Fruit fly (Drosophila melanogaster) whole organism, embryonic: ENCODE results near the gene Or9a.
A peak's percentile ranks its signal among the peaks of the same experiment; 100 is the strongest.

Experiments used
- Atf-2 ChIP-seq: fragments of 200-800 bp; sonication (Bioruptor generic); optimal IDR thresholded peaks from 2 replicates; lab custom pipeline; 2016; ENCODE audit warnings: missing biosample characterization, missing genetic modification characterization
- CG10267 ChIP-seq: fragments of 200-800 bp; sonication (Bioruptor generic); optimal IDR thresholded peaks from 2 replicates; lab custom pipeline; 2018; ENCODE audit warnings: missing biosample characterization, mild to moderate bottlenecking, missing genetic modification characterization, moderate library complexity
- CG11560 ChIP-seq: fragments of 200-800 bp; sonication (Bioruptor generic); IDR thresholded peaks from 3 replicates; pipeline ENCODE4 v1.3.6; 2022; ENCODE audit warnings: missing biosample characterization, missing genetic modification characterization
- CG1233 ChIP-seq: fragments of 200-800 bp; sonication (Bioruptor generic); optimal IDR thresholded peaks from 4 replicates; lab custom pipeline; 2018; ENCODE audit warnings: missing biosample characterization, mild to moderate bottlenecking, missing genetic modification characterization
- CG12769 ChIP-seq: fragments of 200-800 bp; sonication (Bioruptor generic); optimal IDR thresholded peaks from 2 replicates; lab custom pipeline; 2019; ENCODE audit warnings: missing biosample characterization, mild to moderate bottlenecking, missing genetic modification characterization, moderate library complexity
- CG13296 ChIP-seq: fragments of 200-800 bp; sonication (Bioruptor generic); optimal IDR thresholded peaks from 3 replicates; lab custom pipeline; 2018; ENCODE audit warnings: missing biosample characterization, mild to moderate bottlenecking, missing genetic modification characterization
- CG15479 ChIP-seq: fragments of 200-800 bp; sonication (Bioruptor generic); optimal IDR thresholded peaks from 3 replicates; lab custom pipeline; 2019; ENCODE audit warnings: missing biosample characterization, mild to moderate bottlenecking, missing genetic modification characterization, moderate library complexity
- CG15514 ChIP-seq: fragments of 200-800 bp; sonication (Bioruptor generic); optimal IDR thresholded peaks from 3 replicates; lab custom pipeline; 2017; ENCODE audit warnings: missing biosample characterization, missing genetic modification characterization, mild to moderate bottlenecking, moderate library complexity, missing genetic modification reagents
- CG17385 ChIP-seq: fragments of 200-800 bp; sonication (Bioruptor generic); optimal IDR thresholded peaks from 3 replicates; lab custom pipeline; 2018; ENCODE audit warnings: missing biosample characterization, mild to moderate bottlenecking, missing genetic modification characterization
- CG17612 ChIP-seq: fragments of 200-800 bp; sonication (Bioruptor generic); IDR thresholded peaks from 2 replicates; pipeline ENCODE4 v1.3.6; 2022; ENCODE audit warnings: missing biosample characterization, missing genetic modification characterization
- CG1832 ChIP-seq: fragments of 200-800 bp; sonication (Bioruptor generic); optimal IDR thresholded peaks from 2 replicates; lab custom pipeline; 2017; ENCODE audit warnings: missing biosample characterization, mild to moderate bottlenecking, missing genetic modification characterization, inconsistent platforms
- CG18476 ChIP-seq: fragments of 200-800 bp; sonication (Bioruptor generic); optimal IDR thresholded peaks from 2 replicates; lab custom pipeline; 2016; ENCODE audit warnings: missing biosample characterization, mild to moderate bottlenecking, missing genetic modification characterization
- CG18764 ChIP-seq: fragments of 200-800 bp; sonication (Bioruptor generic); optimal IDR thresholded peaks from 3 replicates; lab custom pipeline; 2016; ENCODE audit warnings: missing biosample characterization, missing genetic modification characterization
- CG2116 ChIP-seq: fragments of 200-800 bp; sonication (Bioruptor generic); optimal IDR thresholded peaks from 3 replicates; lab custom pipeline; 2018; ENCODE audit warnings: missing biosample characterization, mild to moderate bottlenecking, missing genetic modification characterization
- CG31224 ChIP-seq: fragments of 200-800 bp; sonication (Bioruptor generic); IDR thresholded peaks from 2 replicates; pipeline ENCODE4 v1.3.6; 2022; ENCODE audit warnings: missing biosample characterization, missing genetic modification characterization
- CG32767 ChIP-seq: fragments of 200-800 bp; sonication (Bioruptor generic); IDR thresholded peaks from 2 replicates; pipeline ENCODE4 v1.3.6; 2022; ENCODE audit warnings: missing biosample characterization, missing genetic modification characterization
- CG4360 ChIP-seq: fragments of 200-800 bp; sonication (Bioruptor generic); IDR thresholded peaks from 2 replicates; pipeline ENCODE4 v1.3.6; 2022; ENCODE audit warnings: missing biosample characterization, missing genetic modification characterization
- CG4404 ChIP-seq: fragments of 200-800 bp; sonication (Bioruptor generic); IDR thresholded peaks from 2 replicates; pipeline ENCODE4 v1.3.6; 2022; ENCODE audit warnings: missing biosample characterization, missing genetic modification characterization
- CG6689 ChIP-seq: fragments of 200-800 bp; sonication (Bioruptor generic); IDR thresholded peaks from 2 replicates; pipeline ENCODE4 v1.3.6; 2022; ENCODE audit warnings: missing biosample characterization, missing genetic modification characterization
- CG8281 ChIP-seq: fragments of 200-800 bp; sonication (Bioruptor generic); optimal IDR thresholded peaks from 2 replicates; lab custom pipeline; 2018; ENCODE audit warnings: missing biosample characterization, mild to moderate bottlenecking, missing genetic modification characterization, moderate library complexity
- CG8290 ChIP-seq, 3 experiments: fragments of 200-800 bp; sonication (Bioruptor generic); optimal IDR thresholded peaks; 2 replicates each; lab custom pipeline; 2016 to 2019; ENCODE audit warnings: missing biosample characterization in 3 of 3, missing genetic modification characterization in 3 of 3, mild to moderate bottlenecking in 2 of 3, moderate library complexity in 1 of 3
- CG9817 ChIP-seq: fragments of 200-800 bp; sonication (Bioruptor generic); optimal IDR thresholded peaks from 2 replicates; lab custom pipeline; 2018; ENCODE audit warnings: missing biosample characterization, mild to moderate bottlenecking, missing genetic modification characterization, moderate library complexity
- D19A ChIP-seq: fragments of 200-800 bp; optimal IDR thresholded peaks from 3 replicates; lab custom pipeline; 2019; ENCODE audit warnings: missing biosample characterization, mild to moderate bottlenecking, missing genetic modification characterization, moderate library complexity
- D19B ChIP-seq: fragments of 200-800 bp; sonication (Bioruptor generic); optimal IDR thresholded peaks from 2 replicates; lab custom pipeline; 2017; ENCODE audit warnings: missing biosample characterization, mild to moderate bottlenecking, missing genetic modification characterization
- Dad ChIP-seq: fragments of 200-800 bp; sonication (Bioruptor generic); optimal IDR thresholded peaks from 3 replicates; lab custom pipeline; 2016; ENCODE audit warnings: missing biosample characterization, missing genetic modification characterization
- Dbx ChIP-seq: fragments of 200-800 bp; sonication (Bioruptor generic); IDR thresholded peaks from 3 replicates; pipeline ENCODE4 v1.3.6; 2022; ENCODE audit warnings: missing biosample characterization, missing genetic modification characterization
- Drgx ChIP-seq: fragments of 200-800 bp; sonication (Bioruptor generic); IDR thresholded peaks from 2 replicates; pipeline ENCODE4 v1.3.6; 2022; ENCODE audit warnings: missing biosample characterization, missing genetic modification characterization
- HLH3B ChIP-seq: fragments of 200-800 bp; sonication (Bioruptor generic); IDR thresholded peaks from 2 replicates; pipeline ENCODE4 v1.3.6; 2022; ENCODE audit warnings: missing biosample characterization, missing genetic modification characterization
- Hmx ChIP-seq: fragments of 200-800 bp; sonication (Bioruptor generic); optimal IDR thresholded peaks from 2 replicates; lab custom pipeline; 2016; ENCODE audit warnings: missing biosample characterization, missing genetic modification characterization
- Hsf ChIP-seq: fragments of 200-800 bp; sonication (Bioruptor generic); optimal IDR thresholded peaks from 3 replicates; lab custom pipeline; 2016; ENCODE audit warnings: missing biosample characterization, missing genetic modification characterization
- Jarid2 ChIP-seq: fragments of 200-800 bp; sonication (Bioruptor generic); optimal IDR thresholded peaks from 3 replicates; lab custom pipeline; 2017; ENCODE audit warnings: mild to moderate bottlenecking, missing biosample characterization, missing genetic modification reagents, missing genetic modification characterization
- Med ChIP-seq: fragments of 200-800 bp; sonication (Bioruptor generic); peaks from one replicate; lab custom pipeline; 2016; ENCODE audit warnings: missing biosample characterization, missing genetic modification characterization, mild to moderate bottlenecking, inconsistent platforms, moderate library complexity
- Meics ChIP-seq: fragments of 200-800 bp; sonication (Bioruptor generic); optimal IDR thresholded peaks from 2 replicates; lab custom pipeline; 2017; ENCODE audit warnings: missing biosample characterization, mild to moderate bottlenecking, missing genetic modification characterization
- ash1 ChIP-seq: fragments of 200-800 bp; sonication (Bioruptor generic); optimal IDR thresholded peaks from 2 replicates; lab custom pipeline; 2018; ENCODE audit warnings: missing biosample characterization, mild to moderate bottlenecking, missing genetic modification characterization
- az2 ChIP-seq: fragments of 200-800 bp; sonication (Bioruptor generic); optimal IDR thresholded peaks from 3 replicates; lab custom pipeline; 2016; ENCODE audit warnings: missing biosample characterization, missing genetic modification characterization
- cad ChIP-seq: fragments of >200 bp; optimal IDR thresholded peaks from 2 replicates; lab custom pipeline; 2017; ENCODE audit warnings: missing biosample characterization, missing genetic modification characterization
- chinmo ChIP-seq: fragments of 200-800 bp; sonication (Bioruptor generic); IDR thresholded peaks from 4 replicates; pipeline ENCODE4 v1.3.6; 2022; ENCODE audit warnings: missing biosample characterization, missing genetic modification characterization; ENCODE audit not compliant: partially characterized antibody
- croc ChIP-seq: fragments of 200-800 bp; sonication (Bioruptor generic); conservative IDR thresholded peaks from 3 replicates; pipeline ENCODE4 v1.3.6; 2022; ENCODE audit warnings: missing biosample characterization, missing genetic modification characterization
- dysf ChIP-seq: fragments of 200-800 bp; sonication (Bioruptor generic); IDR thresholded peaks from 3 replicates; pipeline ENCODE4 v1.3.6; 2022; ENCODE audit warnings: missing biosample characterization, missing genetic modification characterization
- emc ChIP-seq: fragments of 200-800 bp; sonication (Bioruptor generic); optimal IDR thresholded peaks from 2 replicates; lab custom pipeline; 2016; ENCODE audit warnings: missing biosample characterization, missing genetic modification characterization
- eyg ChIP-seq: fragments of 200-800 bp; sonication (Bioruptor generic); optimal IDR thresholded peaks from 3 replicates; lab custom pipeline; 2016; ENCODE audit warnings: missing biosample characterization, missing genetic modification characterization
- fd64A ChIP-seq: fragments of 200-800 bp; sonication (Bioruptor generic); optimal IDR thresholded peaks from 3 replicates; lab custom pipeline; 2018; ENCODE audit warnings: missing biosample characterization, mild to moderate bottlenecking, missing genetic modification characterization
- fd96Cb ChIP-seq: fragments of 200-800 bp; sonication (Bioruptor generic); optimal IDR thresholded peaks from 2 replicates; lab custom pipeline; 2018; ENCODE audit warnings: missing biosample characterization, mild to moderate bottlenecking, missing genetic modification characterization, moderate library complexity
- hkb ChIP-seq, 2 experiments: fragments of 200-800 bp in 1 of 2; fragments of >200 bp in 1 of 2; sonication (Bioruptor generic) in 1 of 2; IDR thresholded peaks in 1 of 2; optimal IDR thresholded peaks in 1 of 2; 2 replicates each; pipeline versions ENCODE4 v1.3.6 to Lab custom; 2017 to 2022; ENCODE audit warnings: missing biosample characterization in 1 of 2, missing genetic modification characterization in 1 of 2
- lilli ChIP-seq: fragments of 200-800 bp; sonication (Bioruptor generic); optimal IDR thresholded peaks from 3 replicates; lab custom pipeline; 2016; ENCODE audit warnings: missing biosample characterization, missing genetic modification characterization
- ranshi ChIP-seq: fragments of 200-800 bp; sonication (Bioruptor generic); IDR thresholded peaks from 2 replicates; pipeline ENCODE4 v1.3.6; 2022; ENCODE audit warnings: missing biosample characterization, missing genetic modification characterization
- sens-2 ChIP-seq: fragments of 200-800 bp; sonication (Bioruptor generic); IDR thresholded peaks from 2 replicates; pipeline ENCODE4 v1.3.6; 2022; ENCODE audit warnings: missing biosample characterization, missing genetic modification characterization
- sqz ChIP-seq: fragments of 200-800 bp; sonication (Bioruptor generic); optimal IDR thresholded peaks from 3 replicates; lab custom pipeline; 2018; ENCODE audit warnings: missing biosample characterization, mild to moderate bottlenecking, missing genetic modification characterization
- twi ChIP-seq: fragments of 200-800 bp; optimal IDR thresholded peaks from 2 replicates; lab custom pipeline; 2019; ENCODE audit warnings: missing biosample characterization, mild to moderate bottlenecking, missing genetic modification characterization, moderate library complexity
- wdn ChIP-seq: fragments of 200-800 bp; sonication (Bioruptor generic); IDR thresholded peaks from 2 replicates; pipeline ENCODE4 v1.3.6; 2022; ENCODE audit warnings: missing biosample characterization, missing genetic modification characterization
- zf30C ChIP-seq: fragments of 200-800 bp; sonication (Bioruptor generic); optimal IDR thresholded peaks from 3 replicates; lab custom pipeline; 2018; ENCODE audit warnings: missing biosample characterization, mild to moderate bottlenecking, missing genetic modification characterization
- zfh1 ChIP-seq: fragments of 200-800 bp; sonication (Bioruptor generic); IDR thresholded peaks from 3 replicates; pipeline ENCODE4 v1.3.6; 2022; ENCODE audit warnings: missing biosample characterization, missing genetic modification characterization

Gene Or9a

dm6 chrX:10474625-10475024, 15.1 kb upstream of the Or9a start, which contains the start of gene nocte (continued):
- TF ChIP-seq fd64A (GFP tag; lab: Kevin White, UChicago), result no peak
- 0 out of 2 replicates have a peak, but pooled peaks have one; percentile 22 for TF ChIP-seq CG6689 (GFP tag; lab: Robert Waterston, UW)
- no peak for TF ChIP-seq CG11560 (tag; lab: Robert Waterston, UW)
- no peak for TF ChIP-seq CG9817
- no peak for TF ChIP-seq CG4404 (GFP tag; lab: Robert Waterston, UW)
- TF ChIP-seq Jarid2, result no peak
- TF ChIP-seq CG10267, result no peak
- TF ChIP-seq CG4360 (GFP tag; lab: Robert Waterston, UW), result no peak
- no peak for TF ChIP-seq CG17385 (GFP tag; lab: Kevin White, UChicago)
- no peak for TF ChIP-seq chinmo (GFP tag; lab: Robert Waterston, UW)
- no peak for TF ChIP-seq CG12769 (tag; lab: Kevin White, UChicago)
- peak; percentile 88 for TF ChIP-seq CG2116 (GFP tag; lab: Kevin White, UChicago)
- no peak for TF ChIP-seq CG17612 (GFP tag; lab: Robert Waterston, UW)
- TF ChIP-seq CG13296, result no peak
- no peak for TF ChIP-seq ash1
- TF ChIP-seq Hmx, result no peak
- no peak for TF ChIP-seq CG8281 (tag; lab: Kevin White, UChicago)
- TF ChIP-seq sens-2, result no peak
- TF ChIP-seq dysf (GFP tag; lab: Robert Waterston, UW), result no peak
- no peak for TF ChIP-seq Dbx (GFP tag; lab: Robert Waterston, UW)
- no peak for TF ChIP-seq hkb (optimal IDR thresholded peaks at IDR 0.05; lab: Kevin White, UChicago)
- TF ChIP-seq hkb (GFP tag; IDR thresholded peaks at IDR 0.05; lab: Robert Waterston, UW), result no peak
- no peak for TF ChIP-seq emc
- TF ChIP-seq eyg (GFP tag; lab: Kevin White, UChicago), result no peak
- TF ChIP-seq cad (GFP tag; lab: Kevin White, UChicago), result no peak
- no peak for TF ChIP-seq az2 (GFP tag; lab: Kevin White, UChicago)
- TF ChIP-seq CG1832 (GFP tag; lab: Kevin White, UChicago), result no peak
- peak; percentile 44 for TF ChIP-seq lilli (GFP tag; lab: Kevin White, UChicago)
- TF ChIP-seq CG15514 (GFP tag; lab: Kevin White, UChicago), result peak; percentile 20
- no peak for TF ChIP-seq croc (GFP tag; lab: Robert Waterston, UW)
- peak; percentile 0 for TF ChIP-seq sqz (GFP tag; lab: Kevin White, UChicago)
- TF ChIP-seq D19B (GFP tag; lab: Kevin White, UChicago), result no peak
- no peak for TF ChIP-seq D19A (tag; lab: Kevin White, UChicago)
- no peak for TF ChIP-seq fd96Cb (tag; lab: Kevin White, UChicago)
- TF ChIP-seq Atf-2 (GFP tag; lab: Kevin White, UChicago), result no peak
- no peak for TF ChIP-seq Dad
- TF ChIP-seq Hsf, result peak; percentile 36
- no peak for TF ChIP-seq CG18764 (GFP tag; lab: Kevin White, UChicago)
- no peak for TF ChIP-seq ranshi (GFP tag; lab: Robert Waterston, UW)
- no peak for TF ChIP-seq HLH3B (GFP tag; lab: Robert Waterston, UW)
- no peak for TF ChIP-seq CG18476 (GFP tag; lab: Kevin White, UChicago)
- no peak for TF ChIP-seq CG8290 (GFP tag; optimal IDR thresholded peaks at IDR 0.05; lab: Kevin White, UChicago)
- TF ChIP-seq CG8290 (tag; optimal IDR thresholded peaks at IDR 0.05; lab: Kevin White, UChicago), result peak in 1 of 2 experiments; percentile 4
- TF ChIP-seq CG31224 (GFP tag; lab: Robert Waterston, UW), result no peak
- TF ChIP-seq zf30C, result no peak
- no peak for TF ChIP-seq CG15479 (GFP tag; lab: Kevin White, UChicago)
- no peak for TF ChIP-seq Drgx (GFP tag; lab: Robert Waterston, UW)
- no peak for TF ChIP-seq Meics (GFP tag; lab: Kevin White, UChicago)
- TF ChIP-seq CG32767 (GFP tag; lab: Robert Waterston, UW), result peak; percentile 87
- TF ChIP-seq CG1233 (GFP tag; lab: Kevin White, UChicago), result no peak
- no peak for TF ChIP-seq twi
- no peak for TF ChIP-seq zfh1
- peak; percentile 83 for TF ChIP-seq Med (GFP tag; lab: Kevin White, UChicago)
- TF ChIP-seq wdn (GFP tag; lab: Robert Waterston, UW), result no peak
